Fruit fly (Drosophila melanogaster): Measurements from ENCODE around the gene Clp.

Gene Clp

DNA sequence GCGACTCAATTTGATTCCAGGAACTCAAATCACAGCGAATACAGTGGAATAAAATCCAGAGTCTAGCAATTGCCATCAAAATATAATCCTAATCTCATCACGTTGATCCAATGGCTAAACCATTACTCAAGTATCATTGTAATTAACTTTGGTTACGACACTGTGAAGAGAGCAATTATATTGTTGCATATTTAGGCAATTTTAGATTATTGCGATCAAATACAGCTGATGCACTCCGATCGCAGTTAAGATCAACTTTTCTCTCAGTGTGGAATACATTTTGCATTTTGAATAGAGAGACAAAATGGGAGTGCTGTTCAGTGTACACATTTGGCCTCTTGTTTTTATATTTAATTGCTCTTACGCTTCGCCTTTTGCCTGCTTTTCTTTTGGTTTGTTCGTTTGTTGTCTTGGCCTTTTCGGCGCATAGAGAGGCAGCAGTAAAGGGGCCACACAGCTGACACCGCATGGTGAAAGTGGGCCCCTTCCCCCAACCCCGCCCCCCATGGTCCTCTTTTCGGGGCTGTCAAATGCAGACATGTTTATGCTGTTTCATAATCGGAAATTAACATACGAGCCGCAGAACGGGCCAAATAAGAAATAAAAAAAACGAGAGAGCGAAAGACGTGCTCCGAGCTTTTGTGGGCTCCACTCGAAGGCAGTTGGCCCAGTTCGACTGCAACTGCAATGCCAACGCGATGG lies 26.6 kb downstream of the Clp start (continued):
- peak; percentile 66 for TF ChIP-seq CG30403 (GFP tag; optimal IDR thresholded peaks at IDR 0.05)

DNA sequence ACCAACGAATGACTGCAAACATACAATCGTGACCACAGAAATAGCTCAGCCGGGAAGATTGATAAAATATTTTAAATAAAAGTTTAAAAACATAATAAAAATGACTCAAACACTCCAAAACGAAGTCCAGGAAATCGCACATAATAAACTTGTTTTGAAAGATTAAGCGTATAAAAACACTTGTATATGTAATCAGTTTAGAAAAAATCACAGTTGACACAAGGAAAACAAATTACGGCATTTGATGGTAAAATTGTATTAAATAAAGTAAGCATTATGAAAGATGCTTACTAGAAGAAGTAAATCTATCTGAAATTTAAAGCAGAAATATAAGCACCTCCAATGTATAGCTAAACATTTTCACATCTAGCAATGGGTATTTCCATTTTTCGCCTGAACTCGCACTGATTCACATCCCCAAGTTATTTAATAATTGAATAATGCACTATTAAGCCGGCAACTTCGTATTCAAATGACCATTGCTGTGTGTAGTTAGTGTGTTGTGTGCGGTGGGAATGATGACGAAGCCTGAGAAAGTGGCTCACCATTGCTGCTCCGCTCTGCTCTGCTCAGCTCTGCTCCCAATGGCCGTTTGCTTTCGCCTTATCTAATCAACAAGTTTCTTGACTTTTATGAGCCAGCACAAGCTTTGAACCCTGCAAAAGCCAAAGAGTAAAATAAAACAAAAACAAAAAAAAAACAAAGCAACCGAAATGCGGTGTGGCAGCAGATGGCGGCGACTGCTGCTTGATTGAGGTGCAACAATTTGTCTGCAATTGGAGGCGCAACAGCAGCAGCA lies 27.6 kb downstream of the Clp start:
- no peak for TF ChIP-seq z (GFP tag; IDR thresholded peaks at IDR 0.05)
- no peak for TF ChIP-seq CG3838 (GFP tag; optimal IDR thresholded peaks at IDR 0.05)
- TF ChIP-seq tup (GFP tag; optimal IDR thresholded peaks at IDR 0.05) = no peak
- TF ChIP-seq ems (GFP tag; optimal IDR thresholded peaks at IDR 0.05) = no peak
- no peak for TF ChIP-seq CG3065 (GFP tag; optimal IDR thresholded peaks at IDR 0.05)
- TF ChIP-seq ro (GFP tag; IDR thresholded peaks at IDR 0.05) = no peak
- TF ChIP-seq zf30C (GFP tag; optimal IDR thresholded peaks at IDR 0.05) = no peak
- no peak for TF ChIP-seq gcm2 (GFP tag; optimal IDR thresholded peaks at IDR 0.05)
- no peak for TF ChIP-seq CG11093 (GFP tag; IDR thresholded peaks at IDR 0.05)
- no peak for TF ChIP-seq tx (GFP tag; optimal IDR thresholded peaks at IDR 0.05)
- TF ChIP-seq dati (GFP tag; IDR thresholded peaks at IDR 0.05) = no peak
- no peak for TF ChIP-seq CG7928 (GFP tag; optimal IDR thresholded peaks at IDR 0.05)
- TF ChIP-seq CG32772 (GFP tag; IDR thresholded peaks at IDR 0.05) = no peak
- TF ChIP-seq MBD-R2 (GFP tag; IDR thresholded peaks at IDR 0.05) = no peak
- TF ChIP-seq Pdp1 (GFP tag; optimal IDR thresholded peaks at IDR 0.05) = peak in 1 of 2 experiments; percentile 15
- TF ChIP-seq CG10209 (GFP tag; optimal IDR thresholded peaks at IDR 0.05) = no peak
- no peak for TF ChIP-seq CG31388 (GFP tag; optimal IDR thresholded peaks at IDR 0.05)
- no peak for TF ChIP-seq Ets65A (GFP tag)
- no peak for TF ChIP-seq Dref (GFP tag; IDR thresholded peaks at IDR 0.05)
- no peak for TF ChIP-seq CG6854 (GFP tag; optimal IDR thresholded peaks at IDR 0.05)
- TF ChIP-seq Nf-YB (GFP tag; optimal IDR thresholded peaks at IDR 0.05) = peak; percentile 4
- no peak for TF ChIP-seq Hmr (GFP tag; optimal IDR thresholded peaks at IDR 0.05)
- TF ChIP-seq sob (GFP tag; IDR thresholded peaks at IDR 0.05) = no peak
- peak; percentile 21 for TF ChIP-seq Meics (GFP tag; optimal IDR thresholded peaks at IDR 0.05)
- TF ChIP-seq CG4328 (GFP tag; optimal IDR thresholded peaks at IDR 0.05) = no peak
- no peak for TF ChIP-seq CG5180 (GFP tag; optimal IDR thresholded peaks at IDR 0.05)
- TF ChIP-seq Sox102F (GFP tag; optimal IDR thresholded peaks at IDR 0.05) = peak; percentile 7
- TF ChIP-seq Hr78 (GFP tag; optimal IDR thresholded peaks at IDR 0.05) = peak in 1 of 2 experiments; percentile 75
- no peak for TF ChIP-seq mam (GFP tag; optimal IDR thresholded peaks at IDR 0.05)
- TF ChIP-seq Fer3 (tag; optimal IDR thresholded peaks at IDR 0.05) = no peak
- TF ChIP-seq CG16813 (GFP tag; IDR thresholded peaks at IDR 0.05; ENCODE audit: partially characterized antibody) = no peak
- no peak for TF ChIP-seq Hr39 (optimal IDR thresholded peaks at IDR 0.05)
- peak; percentile 59 for TF ChIP-seq dmrt99B (tag; optimal IDR thresholded peaks at IDR 0.05)
- no peak for TF ChIP-seq CG16815 (GFP tag; optimal IDR thresholded peaks at IDR 0.05)
- TF ChIP-seq sr (GFP tag; IDR thresholded peaks at IDR 0.05) = no peak
- TF ChIP-seq CG11560 (tag; IDR thresholded peaks at IDR 0.05) = no peak
- no peak for TF ChIP-seq ranshi (GFP tag; IDR thresholded peaks at IDR 0.05)
- TF ChIP-seq Awh (GFP tag; IDR thresholded peaks at IDR 0.05) = no peak
- TF ChIP-seq grn (GFP tag; optimal IDR thresholded peaks at IDR 0.05) = no peak
- no peak for TF ChIP-seq CG9727 (GFP tag; optimal IDR thresholded peaks at IDR 0.05)
- TF ChIP-seq CG30020 (tag; optimal IDR thresholded peaks at IDR 0.05) = no peak
- TF ChIP-seq nau (GFP tag; optimal IDR thresholded peaks at IDR 0.05) = no peak
- no peak for TF ChIP-seq CG10431 (GFP tag; optimal IDR thresholded peaks at IDR 0.05)
- TF ChIP-seq CG33213 (GFP tag; optimal IDR thresholded peaks at IDR 0.05) = no peak
- no peak for TF ChIP-seq CG1603 (tag; optimal IDR thresholded peaks at IDR 0.05)
- no peak for TF ChIP-seq CG18619 (GFP tag; optimal IDR thresholded peaks at IDR 0.05)
